Fruit fly (Drosophila melanogaster): ENCODE data around the gene dmrt99B.

DNA sequence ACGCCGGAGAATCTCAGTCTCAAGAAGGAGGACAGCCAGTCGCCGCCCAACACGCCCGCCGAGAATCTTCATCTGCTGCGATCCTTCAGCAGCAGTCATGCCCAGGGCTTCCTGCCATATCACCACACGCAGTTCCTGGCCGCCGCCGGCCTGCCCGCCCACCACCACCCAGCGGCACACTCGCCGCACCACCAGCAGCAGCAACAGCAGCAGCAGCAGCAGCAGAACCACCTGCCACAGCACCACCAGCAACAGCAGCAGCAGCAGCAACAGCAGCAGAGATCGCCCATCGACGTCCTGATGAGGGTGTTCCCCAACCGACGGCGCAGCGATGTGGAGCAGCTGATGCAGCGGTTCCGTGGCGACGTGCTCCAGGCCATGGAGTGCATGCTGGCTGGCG is 3.4 kb downstream of the dmrt99B start:
- TF ChIP-seq Hr96 (GFP tag; optimal IDR thresholded peaks at IDR 0.05) (no peak), CG7045 (GFP tag; optimal IDR thresholded peaks at IDR 0.05) (no peak), Clk (GFP tag; optimal IDR thresholded peaks at IDR 0.05) (no peak), CG33017 (tag; optimal IDR thresholded peaks at IDR 0.05) (no peak), cic (GFP tag; optimal IDR thresholded peaks at IDR 0.05) (no peak), ovo (GFP tag; optimal IDR thresholded peaks at IDR 0.05) (no peak), bab1 (GFP tag; optimal IDR thresholded peaks at IDR 0.05) (no peak), pad (GFP tag; optimal IDR thresholded peaks at IDR 0.05) (no peak), kay (GFP tag; ENCODE audit: borderline replicate concordance) (no peak), cnc (optimal IDR thresholded peaks at IDR 0.05) (no peak), Crg-1 (GFP tag; optimal IDR thresholded peaks at IDR 0.05) (no peak), CG7101 (tag; optimal IDR thresholded peaks at IDR 0.05) (no peak)

All from whole organism, adult.